Worm (Caenorhabditis elegans) whole organism, midembryonic: ENCODE data around the gene unc-53.

ENCODE experiments used
- T22C8.4 ChIP-seq: fragments of 200-800 bp; sonication (Bioruptor generic); IDR thresholded peaks from 2 replicates; pipeline ENCODE4 v1.3.6; 2022; ENCODE audit warnings: missing genetic modification characterization, missing compliant biosample characterization
- cog-1 ChIP-seq: sonication (generic microtip); optimal IDR thresholded peaks from 2 replicates; lab custom pipeline; 2016; ENCODE audit warnings: missing genetic modification characterization, missing compliant biosample characterization
- flt-1 ChIP-seq: fragments of 200-800 bp; sonication (Bioruptor generic); IDR thresholded peaks from 2 replicates; pipeline ENCODE4 v1.3.6; 2022; ENCODE audit warnings: missing genetic modification characterization, missing compliant biosample characterization
- klf-2 ChIP-seq: fragments of 200-800 bp; sonication (Bioruptor generic); conservative IDR thresholded peaks from 2 replicates; pipeline ENCODE4 v1.3.6; 2022; ENCODE audit warnings: missing genetic modification reagents, missing genetic modification characterization, missing compliant biosample characterization
- med-1 ChIP-seq: sonication (generic microtip); optimal IDR thresholded peaks from 2 replicates; lab custom pipeline; 2017; ENCODE audit warnings: missing genetic modification characterization, mild to moderate bottlenecking, missing compliant biosample characterization, antibody characterized with exemption, missing genetic modification reagents; ENCODE audit not compliant: insufficient read depth
- ref-1 ChIP-seq: fragments of 200-800 bp; sonication (Bioruptor generic); conservative IDR thresholded peaks from 2 replicates; pipeline ENCODE4 v1.3.6; 2022; ENCODE audit warnings: missing genetic modification reagents, missing genetic modification characterization, missing compliant biosample characterization
- tab-1 ChIP-seq: fragments of 200-800 bp; sonication (Bioruptor generic); IDR thresholded peaks from 2 replicates; pipeline ENCODE4 v1.3.6; 2022; ENCODE audit warnings: missing genetic modification characterization, missing compliant biosample characterization
- ztf-23 ChIP-seq: fragments of 200-800 bp; sonication (Bioruptor generic); IDR thresholded peaks from 2 replicates; pipeline ENCODE4 v1.3.6; 2022; ENCODE audit warnings: missing genetic modification reagents, missing genetic modification characterization, missing compliant biosample characterization
- ztf-29 ChIP-seq: fragments of 200-800 bp; sonication (Bioruptor generic); IDR thresholded peaks from 2 replicates; pipeline ENCODE4 v1.3.6; 2022; ENCODE audit warnings: missing genetic modification reagents, missing genetic modification characterization, missing compliant biosample characterization

ce11 chrII:11035774-11036173, 53.5 kb downstream of the unc-53 start, which contains the start of gene srlf-15:
- TF ChIP-seq ztf-29 (GFP tag; lab: Robert Waterston, UW) = no peak
- TF ChIP-seq klf-2 = no peak
- no peak for TF ChIP-seq cog-1
- TF ChIP-seq ref-1 (GFP tag; lab: Robert Waterston, UW) = no peak
- TF ChIP-seq ztf-23 (GFP tag; lab: Robert Waterston, UW) = no peak
- no peak for TF ChIP-seq tab-1 (GFP tag; lab: Robert Waterston, UW)
- TF ChIP-seq med-1 (GFP tag; lab: Kevin White, UChicago) = no peak
- TF ChIP-seq flt-1 (GFP tag; lab: Robert Waterston, UW) = no peak
- no peak for TF ChIP-seq T22C8.4 (GFP tag; lab: Robert Waterston, UW)
